Fruit fly (Drosophila melanogaster) Kc167 (cell line): ENCODE measurements around the gene MED28.

ENCODE experiments used
- Myc ChIP-seq: fragments of >200 bp; optimal IDR thresholded peaks from 2 replicates; lab custom pipeline; 2017; ENCODE audit warnings: missing external identifiers
- Sin3A ChIP-seq: fragments of >200 bp; optimal IDR thresholded peaks from 2 replicates; lab custom pipeline; 2018; ENCODE audit warnings: missing external identifiers
- h ChIP-seq: fragments of >200 bp; optimal IDR thresholded peaks from 3 replicates; lab custom pipeline; 2018; ENCODE audit warnings: missing external identifiers
- insv ChIP-seq: fragments of >200 bp; optimal IDR thresholded peaks from 3 replicates; lab custom pipeline; 2018; ENCODE audit warnings: missing external identifiers
- psq ChIP-seq: fragments of >200 bp; optimal IDR thresholded peaks from 2 replicates; lab custom pipeline; 2017; ENCODE audit warnings: missing external identifiers
- ttk ChIP-seq: sonication (Bioruptor generic); optimal IDR thresholded peaks from 2 replicates; lab custom pipeline; 2017; ENCODE audit warnings: missing external identifiers

DNA sequence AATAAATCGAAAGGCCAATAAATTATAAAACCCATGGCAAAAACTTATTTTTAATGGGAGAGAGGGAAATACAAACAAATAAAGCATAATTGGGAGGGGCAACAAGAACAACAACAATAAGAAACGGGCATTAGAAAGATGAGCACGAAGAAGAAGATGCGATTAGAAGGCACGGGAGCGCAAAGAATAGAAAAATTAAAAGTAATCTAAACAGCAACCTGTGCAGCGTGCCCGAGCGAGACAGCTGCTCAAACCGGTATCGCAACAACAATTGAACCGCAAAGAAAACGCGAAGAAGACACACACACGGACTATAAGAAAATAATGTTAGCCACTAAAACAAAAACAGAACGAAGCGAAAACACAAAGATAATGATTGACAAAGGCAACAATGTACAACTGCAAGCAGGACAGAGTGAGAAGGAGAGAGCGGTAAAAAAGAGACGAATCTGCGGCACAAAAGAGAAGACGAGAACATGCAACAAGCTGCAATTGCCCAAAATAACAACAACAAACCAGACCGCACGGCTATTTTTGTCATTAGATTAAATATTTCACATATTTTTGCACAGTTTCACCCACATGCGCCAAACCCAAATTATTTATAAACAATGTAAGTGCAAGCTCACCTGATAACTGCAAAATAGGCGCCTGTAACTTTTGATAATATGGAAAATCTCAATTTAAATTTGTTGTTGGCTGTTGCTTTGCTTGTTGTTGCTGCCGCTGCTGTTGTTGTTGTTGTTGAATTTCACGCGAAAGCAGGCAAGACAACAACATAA is 4.8 kb upstream of the MED28 start:
- TF ChIP-seq insv (no peak), h (lab: Kevin White, UChicago) (no peak), psq (lab: Kevin White, UChicago) (peak; percentile 16), Myc (lab: Kevin White, UChicago) (no peak), ttk (lab: Kevin White, UChicago) (no peak), Sin3A (lab: Kevin White, UChicago) (no peak)
